Worm (Caenorhabditis elegans) whole organism, mixed stage, embryonic: Measurements from ENCODE around the gene T11F9.7.
"Not testable (repeated sequence)": the region's sequence is repeated elsewhere in the genome, so short reads cannot be mapped to it uniquely, and the experiment has no call there.

Experiments
- M03D4.4 ChIP-seq: sonication (generic microtip); optimal IDR thresholded peaks from 2 replicates; lab custom pipeline; 2017; ENCODE audit warnings: mild to moderate bottlenecking, missing genetic modification characterization, missing compliant biosample characterization
- blmp-1 ChIP-seq: fragments of 150-350 bp; optimal IDR thresholded peaks from 2 replicates; lab custom pipeline; 2014; ENCODE audit warnings: missing biosample characterization, missing genetic modification characterization
- ceh-39 ChIP-seq: fragments of 150-350 bp; optimal IDR thresholded peaks from 2 replicates; lab custom pipeline; 2014; ENCODE audit warnings: missing biosample characterization, missing genetic modification characterization
- ceh-43 ChIP-seq: fragments of 200-800 bp; sonication (Bioruptor generic); optimal IDR thresholded peaks from 2 replicates; lab custom pipeline; 2018; ENCODE audit warnings: mild to moderate bottlenecking, missing genetic modification characterization, moderate library complexity, missing compliant biosample characterization
- ceh-83 ChIP-seq: fragments of 200-800 bp; sonication (Bioruptor generic); optimal IDR thresholded peaks from 2 replicates; lab custom pipeline; 2018; ENCODE audit warnings: mild to moderate bottlenecking, missing genetic modification characterization, missing compliant biosample characterization
- ces-1 ChIP-seq: fragments of 150-350 bp; optimal IDR thresholded peaks from 2 replicates; lab custom pipeline; 2014; ENCODE audit warnings: missing biosample characterization, missing genetic modification reagents, missing genetic modification characterization
- cnd-1 ChIP-seq: fragments of 200-800 bp; sonication (Bioruptor generic); optimal IDR thresholded peaks from 2 replicates; lab custom pipeline; 2018; ENCODE audit warnings: mild to moderate bottlenecking, missing genetic modification characterization, missing compliant biosample characterization
- drap-1 ChIP-seq: fragments of 200-800 bp; sonication (Bioruptor generic); optimal IDR thresholded peaks from 3 replicates; lab custom pipeline; 2018; ENCODE audit warnings: mild to moderate bottlenecking, missing genetic modification characterization, missing compliant biosample characterization
- elt-1 ChIP-seq: sonication (generic microtip); optimal IDR thresholded peaks from 2 replicates; lab custom pipeline; 2017; ENCODE audit warnings: missing genetic modification characterization, mild to moderate bottlenecking, missing compliant biosample characterization, antibody characterized with exemption, moderate library complexity, borderline replicate concordance; ENCODE audit not compliant: insufficient read depth
- flh-1 ChIP-seq: fragments of 200-800 bp; sonication (Bioruptor generic); optimal IDR thresholded peaks from 2 replicates; lab custom pipeline; 2018; ENCODE audit warnings: mild to moderate bottlenecking, missing genetic modification characterization, moderate library complexity, missing compliant biosample characterization
- hlh-1 ChIP-seq: fragments of 150-350 bp; optimal IDR thresholded peaks from 2 replicates; lab custom pipeline; 2014; ENCODE audit warnings: missing biosample characterization, missing genetic modification reagents, missing genetic modification characterization
- lin-13 ChIP-seq: fragments of 150-350 bp; optimal IDR thresholded peaks from 2 replicates; lab custom pipeline; 2014; ENCODE audit warnings: missing biosample characterization, missing genetic modification characterization
- mab-5 ChIP-seq: fragments of 150-350 bp; optimal IDR thresholded peaks from 2 replicates; lab custom pipeline; 2014; ENCODE audit warnings: missing biosample characterization, missing genetic modification characterization
- mep-1 ChIP-seq: fragments of 150-350 bp; optimal IDR thresholded peaks from 2 replicates; lab custom pipeline; 2017; ENCODE audit warnings: missing biosample characterization, missing genetic modification reagents, missing genetic modification characterization, inconsistent platforms
- mls-2 ChIP-seq: sonication (generic microtip); optimal IDR thresholded peaks from 2 replicates; lab custom pipeline; 2016; ENCODE audit warnings: mild to moderate bottlenecking, missing genetic modification characterization, moderate library complexity, missing compliant biosample characterization
- nhr-12 ChIP-seq: fragments of 150-350 bp; optimal IDR thresholded peaks from 2 replicates; lab custom pipeline; 2014; ENCODE audit warnings: missing biosample characterization, missing genetic modification characterization
- nhr-2 ChIP-seq: fragments of 150-350 bp; optimal IDR thresholded peaks from 2 replicates; lab custom pipeline; 2014; ENCODE audit warnings: missing biosample characterization, missing genetic modification characterization
- nhr-237 ChIP-seq: fragments of 150-350 bp; optimal IDR thresholded peaks from 2 replicates; lab custom pipeline; 2014; ENCODE audit warnings: missing biosample characterization, missing genetic modification characterization
- nhr-28 ChIP-seq: fragments of 150-350 bp; optimal IDR thresholded peaks from 2 replicates; lab custom pipeline; 2014; ENCODE audit warnings: missing biosample characterization, missing genetic modification characterization
- snpc-4 ChIP-seq: fragments of 150-350 bp; optimal IDR thresholded peaks from 2 replicates; lab custom pipeline; 2014; ENCODE audit warnings: missing biosample characterization, missing genetic modification characterization
- sptf-1 ChIP-seq: sonication (generic microtip); optimal IDR thresholded peaks from 2 replicates; lab custom pipeline; 2017; ENCODE audit warnings: mild to moderate bottlenecking, missing genetic modification characterization, moderate library complexity, missing compliant biosample characterization
- tbx-8 ChIP-seq: fragments of 200-800 bp; sonication (Bioruptor generic); optimal IDR thresholded peaks from 2 replicates; lab custom pipeline; 2018; ENCODE audit warnings: mild to moderate bottlenecking, missing genetic modification characterization, moderate library complexity, missing compliant biosample characterization
- unc-120 ChIP-seq: sonication (generic microtip); optimal IDR thresholded peaks from 2 replicates; lab custom pipeline; 2017; ENCODE audit warnings: missing genetic modification characterization, missing compliant biosample characterization; ENCODE audit not compliant: poor library complexity, severe bottlenecking
- unc-39 ChIP-seq: fragments of 150-350 bp; optimal IDR thresholded peaks from 2 replicates; lab custom pipeline; 2014; ENCODE audit warnings: missing biosample characterization, missing genetic modification characterization
- unc-62 ChIP-seq: fragments of 150-350 bp; optimal IDR thresholded peaks from 2 replicates; lab custom pipeline; 2014; ENCODE audit warnings: missing biosample characterization, missing genetic modification reagents, missing genetic modification characterization
- ztf-11 ChIP-seq: fragments of 150-350 bp; optimal IDR thresholded peaks from 2 replicates; lab custom pipeline; 2014; ENCODE audit warnings: missing biosample characterization, missing genetic modification characterization

The T11F9.7 gene

DNA sequence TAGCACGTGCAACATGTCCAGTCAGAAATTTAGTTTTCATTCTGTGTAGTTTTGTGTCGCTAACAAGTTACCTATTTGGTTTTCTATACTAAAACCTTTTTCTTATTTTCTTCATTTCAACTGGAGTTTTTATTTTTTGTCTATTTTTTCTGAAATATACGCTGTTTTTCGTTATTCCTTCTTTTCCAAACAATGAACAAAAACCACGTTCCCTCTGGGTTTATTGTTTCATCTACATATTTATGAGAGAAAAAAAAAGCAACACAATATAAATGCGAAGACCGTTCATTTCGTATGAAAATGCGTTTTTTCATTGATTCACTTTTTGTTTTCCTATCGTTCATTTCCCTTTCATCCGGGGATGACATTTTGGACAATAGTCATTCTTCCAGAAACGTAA, 3.7 kb downstream of the T11F9.7 start, which contains the start of gene T11F9.22:
Gene T11F9.22, plus strand, starts transcription at position 301 of the 400 bp plus-strand sequence.
- no peak for TF ChIP-seq blmp-1 (tag; lab: Kevin White, UChicago)
- TF ChIP-seq ztf-11 (tag; lab: Kevin White, UChicago), result no peak
- TF ChIP-seq M03D4.4, result no peak
- no peak for TF ChIP-seq tbx-8
- no peak for TF ChIP-seq nhr-28
- TF ChIP-seq nhr-12 (tag; lab: Kevin White, UChicago), result no peak
- no peak for TF ChIP-seq sptf-1 (tag; lab: Kevin White, UChicago)

DNA sequence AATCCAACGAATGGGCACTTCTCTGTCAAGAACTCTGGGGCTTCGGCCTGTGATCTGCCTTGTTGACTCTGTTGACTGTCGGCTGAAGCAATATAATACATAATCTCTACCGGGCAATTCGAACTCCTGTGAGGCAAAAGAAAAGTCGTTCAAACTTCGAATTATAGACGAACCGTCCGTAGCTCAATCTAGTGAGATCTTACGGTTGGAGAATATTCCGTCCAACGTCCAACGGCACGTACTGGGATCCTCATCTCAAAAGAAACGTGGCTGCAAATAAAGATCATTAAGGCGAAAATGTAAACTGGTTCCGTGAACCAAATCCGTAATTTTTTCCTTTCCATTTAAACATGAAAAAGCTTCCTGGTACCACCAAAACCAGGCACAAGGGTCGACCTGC, 5.0 kb downstream of the T11F9.7 start, which contains the start of gene T11F9.14:
Gene T11F9.14, minus strand, starts transcription at position 101 of the 400 bp plus-strand sequence.
- TF ChIP-seq ceh-83 (GFP tag; lab: Kevin White, UChicago); flh-1; snpc-4: not testable (repeated sequence)

DNA sequence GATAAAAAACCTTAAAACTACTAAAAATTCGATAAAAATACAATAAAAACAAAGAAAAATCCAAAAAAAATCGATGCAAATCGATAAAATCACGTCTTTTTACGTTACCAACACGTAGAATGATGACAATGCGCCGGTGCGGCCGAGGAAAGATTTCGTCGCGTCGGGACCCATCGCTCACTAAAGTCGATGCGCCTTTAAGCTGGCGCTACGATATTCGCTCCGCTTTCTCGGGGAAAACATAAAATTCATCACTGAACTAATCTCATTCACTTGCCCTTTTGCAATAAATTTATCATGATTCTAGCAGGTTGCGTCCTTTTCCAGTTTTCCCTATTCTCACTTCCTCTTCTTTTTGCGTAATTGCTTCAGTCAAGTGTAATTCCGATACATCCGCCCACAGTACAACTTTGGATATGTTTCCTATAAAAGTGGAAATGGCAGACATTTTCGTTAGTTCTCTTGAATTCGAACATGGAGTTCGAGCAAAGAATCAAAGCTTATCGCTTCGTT, 7.9 kb downstream of the T11F9.7 start, which contains the start of gene col-157:
Gene col-157, plus strand, starts transcription at position 463 of the 513 bp plus-strand sequence.
- not testable (repeated sequence) for TF ChIP-seq unc-39 (tag; lab: Kevin White, UChicago); elt-1 (tag; lab: Kevin White, UChicago); ceh-43 (GFP tag; lab: Kevin White, UChicago)

DNA sequence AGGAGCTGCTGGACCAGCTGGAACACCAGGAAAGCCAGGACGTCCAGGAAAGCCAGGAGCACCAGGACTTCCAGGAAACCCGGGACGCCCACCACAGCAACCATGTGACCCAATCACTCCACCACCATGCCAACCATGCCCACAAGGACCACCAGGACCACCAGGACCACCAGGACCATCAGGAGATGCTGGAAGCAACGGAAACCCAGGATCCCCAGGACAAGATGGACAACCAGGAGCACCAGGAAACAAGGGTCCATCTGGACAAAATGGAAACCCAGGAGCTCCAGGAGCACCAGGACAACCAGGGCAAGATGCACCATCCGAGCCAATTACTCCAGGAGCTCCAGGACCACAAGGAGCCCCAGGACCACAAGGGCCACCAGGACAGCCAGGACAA, 8.7 kb downstream of the T11F9.7 start:
- no peak for TF ChIP-seq blmp-1 (tag; lab: Kevin White, UChicago)
- TF ChIP-seq snpc-4, result no peak
- TF ChIP-seq mls-2 (tag; lab: Kevin White, UChicago), result no peak
- no peak for TF ChIP-seq nhr-2 (tag; lab: Kevin White, UChicago)
- no peak for TF ChIP-seq hlh-1
- no peak for TF ChIP-seq ces-1 (GFP tag; lab: Kevin White, UChicago)
- TF ChIP-seq drap-1 (GFP tag; lab: Kevin White, UChicago), result no peak
- no peak for TF ChIP-seq nhr-12 (tag; lab: Kevin White, UChicago)
- TF ChIP-seq unc-120 (tag; lab: Kevin White, UChicago), result no peak

DNA sequence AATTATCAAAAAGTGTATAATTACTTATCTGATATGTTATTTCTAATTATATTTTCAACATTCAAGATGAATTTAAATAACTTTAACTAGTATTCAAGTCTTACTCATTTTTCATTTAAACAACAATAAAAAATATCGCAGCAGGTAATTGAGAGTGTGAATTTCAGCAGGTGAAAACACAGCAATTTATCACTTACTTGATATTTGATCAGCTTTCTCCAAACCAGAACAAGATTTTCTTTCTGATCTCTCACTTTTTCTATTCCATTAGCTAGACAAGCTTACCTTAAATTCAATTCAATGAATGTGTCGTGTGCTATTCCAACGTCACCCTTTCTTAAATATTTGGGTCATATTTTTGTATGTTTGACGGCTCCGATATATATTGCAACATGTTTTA, 9.8 kb downstream of the T11F9.7 start, which contains the start of gene srh-1:
Gene srh-1, plus strand, starts transcription at position 301 of the 400 bp plus-strand sequence.
- no peak for TF ChIP-seq nhr-28
- TF ChIP-seq unc-120 (tag; lab: Kevin White, UChicago), result no peak
- no peak for TF ChIP-seq blmp-1 (tag; lab: Kevin White, UChicago)
- no peak for TF ChIP-seq lin-13 (tag; lab: Kevin White, UChicago)

DNA sequence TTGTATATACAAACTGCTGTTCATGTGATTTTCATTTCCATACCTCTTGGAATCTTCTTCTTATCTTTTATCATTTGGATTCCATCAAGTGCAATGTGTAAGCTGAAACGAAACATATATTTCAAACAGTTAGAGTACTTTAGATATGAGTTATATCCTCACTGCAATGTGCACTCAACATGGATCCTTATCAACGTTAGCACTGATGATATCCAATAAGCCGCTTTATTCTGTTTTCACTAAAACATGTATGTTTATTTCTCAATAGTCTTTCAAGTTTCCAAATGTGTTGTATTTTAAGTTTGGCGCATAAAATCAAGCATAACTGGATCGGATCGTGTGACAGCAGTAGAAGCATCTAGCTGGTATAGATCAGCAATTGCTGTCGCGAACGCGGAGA, 10.9 kb downstream of the T11F9.7 start, which contains the start of gene T11F9.10:
Gene T11F9.10, plus strand, starts transcription at position 301 of the 400 bp plus-strand sequence.
- no peak for TF ChIP-seq blmp-1 (tag; lab: Kevin White, UChicago)
- TF ChIP-seq mab-5, result no peak
- no peak for TF ChIP-seq ceh-43 (GFP tag; lab: Kevin White, UChicago)
- TF ChIP-seq cnd-1, result no peak
- TF ChIP-seq ceh-83 (GFP tag; lab: Kevin White, UChicago), result no peak
- TF ChIP-seq drap-1 (GFP tag; lab: Kevin White, UChicago), result no peak
- TF ChIP-seq unc-39 (tag; lab: Kevin White, UChicago), result no peak
- TF ChIP-seq hlh-1, result no peak
- no peak for TF ChIP-seq nhr-237 (tag; lab: Kevin White, UChicago)
- no peak for TF ChIP-seq unc-62 (GFP tag; lab: Kevin White, UChicago)
- TF ChIP-seq mep-1 (tag; lab: Kevin White, UChicago), result no peak
- TF ChIP-seq tbx-8, result no peak

DNA sequence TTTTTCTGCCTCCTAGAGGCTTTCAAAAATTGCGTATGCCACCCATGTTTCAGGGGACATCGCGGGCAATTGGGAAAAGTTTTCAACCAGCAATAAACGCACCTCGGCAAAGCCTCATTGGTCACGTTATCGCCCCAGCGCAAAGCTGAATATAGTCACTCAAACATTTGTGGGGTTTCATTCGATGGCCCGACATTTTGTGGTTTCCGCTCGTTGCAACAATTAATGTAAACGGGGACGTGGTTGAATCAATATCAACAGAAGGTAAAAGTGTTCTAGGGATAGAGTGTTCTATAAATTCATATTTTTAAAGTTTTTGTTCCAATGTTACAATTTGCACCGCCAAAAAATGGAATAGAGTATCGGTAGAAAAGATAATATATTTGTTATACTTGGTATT, 12.6 kb downstream of the T11F9.7 start:
- no peak for TF ChIP-seq ceh-39 (tag; lab: Kevin White, UChicago)
- no peak for TF ChIP-seq unc-62 (GFP tag; lab: Kevin White, UChicago)
